Worm (Caenorhabditis elegans) whole organism, L3 larva: ENCODE measurements around the gene repo-1.
A peak's percentile ranks its signal among the peaks of the same experiment; 100 is the strongest.

Experiments used
- aly-2 ChIP-seq: fragments of 150-350 bp; optimal IDR thresholded peaks from 2 replicates; lab custom pipeline; 2014; ENCODE audit warnings: missing biosample characterization, missing genetic modification characterization
- ama-1 ChIP-seq: fragments of 150-350 bp; optimal IDR thresholded peaks from 2 replicates; lab custom pipeline; 2018
- ceh-28 ChIP-seq: fragments of 150-350 bp; optimal IDR thresholded peaks from 2 replicates; lab custom pipeline; 2014; ENCODE audit warnings: missing biosample characterization, missing genetic modification reagents, missing genetic modification characterization
- ceh-9 ChIP-seq: sonication (generic microtip); optimal IDR thresholded peaks from 2 replicates; lab custom pipeline; 2018; ENCODE audit warnings: missing biosample characterization, missing genetic modification characterization
- daf-12 ChIP-seq: fragments of 150-350 bp; optimal IDR thresholded peaks from 2 replicates; lab custom pipeline; 2014; ENCODE audit warnings: missing biosample characterization, missing genetic modification reagents, missing genetic modification characterization
- egl-27 ChIP-seq: sonication (generic microtip); optimal IDR thresholded peaks from 4 replicates; lab custom pipeline; 2017; ENCODE audit warnings: missing biosample characterization, missing genetic modification reagents, missing genetic modification characterization
- egl-5 ChIP-seq: fragments of 150-350 bp; optimal IDR thresholded peaks from 2 replicates; lab custom pipeline; 2017; ENCODE audit warnings: missing biosample characterization, missing genetic modification reagents, missing genetic modification characterization, inconsistent platforms
- elt-2 ChIP-seq: sonication (generic microtip); optimal IDR thresholded peaks from 2 replicates; lab custom pipeline; 2016; ENCODE audit warnings: missing genetic modification reagents, mild to moderate bottlenecking, missing genetic modification characterization, missing compliant biosample characterization
- fkh-10 ChIP-seq: sonication (generic microtip); optimal IDR thresholded peaks from 2 replicates; lab custom pipeline; 2017; ENCODE audit warnings: missing biosample characterization, missing genetic modification reagents, missing genetic modification characterization
- fos-1 ChIP-seq: fragments of 150-350 bp; optimal IDR thresholded peaks from 2 replicates; lab custom pipeline; 2014; ENCODE audit warnings: missing biosample characterization, missing genetic modification characterization
- hmg-11 ChIP-seq: sonication (generic microtip); optimal IDR thresholded peaks from 2 replicates; lab custom pipeline; 2016; ENCODE audit warnings: missing genetic modification characterization, missing compliant biosample characterization
- jun-1 ChIP-seq: fragments of 150-350 bp; optimal IDR thresholded peaks from 2 replicates; lab custom pipeline; 2014; ENCODE audit warnings: missing biosample characterization, missing genetic modification reagents, missing genetic modification characterization
- lin-15B ChIP-seq: fragments of 150-350 bp; optimal IDR thresholded peaks from 2 replicates; lab custom pipeline; 2014; ENCODE audit warnings: missing biosample characterization, missing genetic modification characterization
- lin-39 ChIP-seq: fragments of 150-350 bp; optimal IDR thresholded peaks from 2 replicates; lab custom pipeline; 2018; ENCODE audit warnings: missing biosample characterization, missing genetic modification reagents, missing genetic modification characterization
- mdl-1 ChIP-seq: fragments of 150-350 bp; optimal IDR thresholded peaks from 2 replicates; lab custom pipeline; 2014; ENCODE audit warnings: missing biosample characterization, missing genetic modification characterization
- nfya-1 ChIP-seq: sonication (generic microtip); optimal IDR thresholded peaks from 2 replicates; lab custom pipeline; 2017; ENCODE audit warnings: missing genetic modification characterization, mild to moderate bottlenecking, missing compliant biosample characterization, antibody characterized with exemption, moderate library complexity; ENCODE audit not compliant: insufficient read depth
- nhr-11 ChIP-seq: fragments of 150-350 bp; optimal IDR thresholded peaks from 2 replicates; lab custom pipeline; 2014; ENCODE audit warnings: missing biosample characterization, missing genetic modification characterization
- nhr-12 ChIP-seq: fragments of 150-350 bp; optimal IDR thresholded peaks from 2 replicates; lab custom pipeline; 2014; ENCODE audit warnings: missing biosample characterization, missing genetic modification characterization
- nhr-25 ChIP-seq: sonication (generic microtip); optimal IDR thresholded peaks from 2 replicates; lab custom pipeline; 2017; ENCODE audit warnings: missing biosample characterization, missing genetic modification characterization
- pha-4 ChIP-seq: fragments of 150-350 bp; optimal IDR thresholded peaks from 2 replicates; lab custom pipeline; 2014; ENCODE audit warnings: missing biosample characterization, missing genetic modification reagents, missing genetic modification characterization
- pqm-1 ChIP-seq: fragments of 150-350 bp; optimal IDR thresholded peaks from 2 replicates; lab custom pipeline; 2017; ENCODE audit warnings: missing biosample characterization, missing genetic modification characterization, inconsistent platforms
- sea-2 ChIP-seq: fragments of 150-350 bp; sonication (generic microtip); optimal IDR thresholded peaks from 4 replicates; lab custom pipeline; 2014; ENCODE audit warnings: missing biosample characterization, missing genetic modification reagents, missing genetic modification characterization
- skn-1 ChIP-seq: fragments of 150-350 bp; optimal IDR thresholded peaks from 2 replicates; lab custom pipeline; 2014; ENCODE audit warnings: missing biosample characterization, missing genetic modification characterization
- snpc-4 ChIP-seq: fragments of 150-350 bp; optimal IDR thresholded peaks from 2 replicates; lab custom pipeline; 2014; ENCODE audit warnings: missing biosample characterization, missing genetic modification characterization
- unc-62 ChIP-seq: fragments of 150-350 bp; sonication (generic microtip); optimal IDR thresholded peaks from 4 replicates; lab custom pipeline; 2014; ENCODE audit warnings: missing biosample characterization, missing genetic modification reagents, missing genetic modification characterization
- zag-1 ChIP-seq: fragments of 150-350 bp; optimal IDR thresholded peaks from 2 replicates; lab custom pipeline; 2014; ENCODE audit warnings: missing biosample characterization, missing genetic modification characterization
- ztf-4 ChIP-seq: fragments of 150-350 bp; optimal IDR thresholded peaks from 2 replicates; lab custom pipeline; 2014; ENCODE audit warnings: missing biosample characterization, missing genetic modification characterization

repo-1 gene

DNA sequence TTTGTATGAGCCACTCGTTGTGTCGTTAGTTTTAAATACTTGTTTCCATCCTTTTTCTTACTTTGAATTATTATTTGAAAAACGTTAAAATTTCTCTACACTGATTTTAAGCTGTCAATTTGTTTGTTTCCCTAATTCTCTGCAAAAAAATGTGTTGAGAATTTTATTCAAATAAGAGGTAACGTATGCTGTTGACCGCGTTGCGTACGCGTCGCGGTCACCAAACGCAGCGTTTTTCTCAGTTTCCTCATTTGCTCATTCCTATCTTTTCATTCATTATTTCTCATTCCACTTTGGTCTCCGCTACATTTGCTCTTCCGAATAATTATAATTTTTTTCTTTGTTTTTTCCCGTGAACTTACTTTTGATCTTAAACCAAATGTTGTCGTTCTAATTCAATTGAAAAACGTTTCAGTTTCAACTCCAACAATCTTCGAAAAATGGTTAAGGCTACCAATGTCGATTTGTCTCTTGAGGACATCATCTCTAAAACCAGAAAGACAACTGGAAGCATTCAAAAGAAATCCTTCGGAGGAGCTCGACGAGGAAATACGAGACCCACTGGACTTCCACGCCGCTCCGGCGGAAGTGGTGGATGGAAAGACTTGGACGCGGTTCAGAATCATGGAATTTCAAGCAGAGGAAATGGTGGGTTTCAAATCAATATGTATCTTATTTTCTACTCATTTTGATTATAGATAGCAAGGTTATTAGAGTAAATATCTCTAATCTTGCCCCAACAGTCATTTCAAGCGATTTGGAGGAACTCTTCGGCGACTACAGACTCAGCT is 38.8 kb downstream of the repo-1 start, which contains the start of gene aly-3:
aly-3 (plus strand) TSS at position 409 of the 791 bp plus-strand sequence.
- TF ChIP-seq lin-39 (tag; lab: Kevin White, UChicago) = peak; percentile 9
- TF ChIP-seq lin-15B (tag; lab: Kevin White, UChicago) = peak; percentile 13
- no peak for TF ChIP-seq zag-1 (tag; lab: Kevin White, UChicago)
- TF ChIP-seq ama-1 (lab: Kevin White, UChicago) = peak; percentile 15
- no peak for TF ChIP-seq aly-2 (tag; lab: Kevin White, UChicago)
- TF ChIP-seq ceh-9 (tag; lab: Kevin White, UChicago) = no peak
- peak; percentile 4 for TF ChIP-seq elt-2 (tag; lab: Kevin White, UChicago)
- no peak for TF ChIP-seq fos-1 (tag; lab: Kevin White, UChicago)
- TF ChIP-seq nfya-1 (tag; lab: Kevin White, UChicago) = peak; percentile 63
- TF ChIP-seq egl-5 = no peak
- TF ChIP-seq hmg-11 = peak; percentile 34
- peak; percentile 59 for TF ChIP-seq pha-4
- no peak for TF ChIP-seq mdl-1

DNA sequence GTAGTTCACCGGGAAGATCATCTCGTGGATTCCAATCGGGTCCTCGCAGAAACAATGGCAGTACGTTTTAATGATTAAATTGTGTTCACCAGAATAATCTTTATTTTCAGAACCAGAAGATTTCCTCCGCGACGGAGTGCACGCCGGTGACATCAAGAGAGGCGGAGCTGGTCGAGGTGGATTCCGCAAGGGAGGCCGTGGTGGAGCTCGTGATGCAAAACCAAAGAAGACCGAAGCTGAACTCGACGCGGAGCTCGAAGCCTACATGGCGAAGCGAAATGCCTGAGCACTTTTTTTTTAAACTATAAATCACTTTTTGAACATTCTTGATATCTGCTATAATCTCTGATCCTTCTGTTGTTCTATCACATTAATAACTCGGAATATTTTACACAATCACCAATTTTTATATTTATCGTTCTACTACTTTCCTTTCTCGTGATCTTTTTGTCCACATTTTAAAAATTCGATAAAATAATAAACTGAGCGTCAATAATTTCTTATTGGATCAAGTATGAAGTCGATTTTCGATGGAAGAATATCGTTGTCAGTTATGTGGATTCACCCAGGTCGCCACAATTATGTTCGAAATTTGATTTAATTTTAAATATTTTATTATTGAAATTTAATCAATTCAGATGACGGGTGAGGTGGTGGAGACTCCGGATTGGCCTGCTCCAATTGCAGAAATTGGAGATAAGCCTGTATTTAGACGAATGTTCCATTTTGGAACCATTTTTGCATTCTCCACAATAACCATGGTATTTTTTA is 40.2 kb downstream of the repo-1 start, which contains the start of gene dhhc-6:
dhhc-6 (plus strand) TSS at position 639 of the 771 bp plus-strand sequence.
- TF ChIP-seq skn-1 (tag; lab: Kevin White, UChicago) (no peak), lin-15B (tag; lab: Kevin White, UChicago) (no peak), pha-4 (no peak), sea-2 (GFP tag; lab: Kevin White, UChicago) (no peak), egl-27 (tag; lab: Kevin White, UChicago) (no peak), nfya-1 (tag; lab: Kevin White, UChicago) (no peak), nhr-12 (tag; lab: Kevin White, UChicago) (no peak)

DNA sequence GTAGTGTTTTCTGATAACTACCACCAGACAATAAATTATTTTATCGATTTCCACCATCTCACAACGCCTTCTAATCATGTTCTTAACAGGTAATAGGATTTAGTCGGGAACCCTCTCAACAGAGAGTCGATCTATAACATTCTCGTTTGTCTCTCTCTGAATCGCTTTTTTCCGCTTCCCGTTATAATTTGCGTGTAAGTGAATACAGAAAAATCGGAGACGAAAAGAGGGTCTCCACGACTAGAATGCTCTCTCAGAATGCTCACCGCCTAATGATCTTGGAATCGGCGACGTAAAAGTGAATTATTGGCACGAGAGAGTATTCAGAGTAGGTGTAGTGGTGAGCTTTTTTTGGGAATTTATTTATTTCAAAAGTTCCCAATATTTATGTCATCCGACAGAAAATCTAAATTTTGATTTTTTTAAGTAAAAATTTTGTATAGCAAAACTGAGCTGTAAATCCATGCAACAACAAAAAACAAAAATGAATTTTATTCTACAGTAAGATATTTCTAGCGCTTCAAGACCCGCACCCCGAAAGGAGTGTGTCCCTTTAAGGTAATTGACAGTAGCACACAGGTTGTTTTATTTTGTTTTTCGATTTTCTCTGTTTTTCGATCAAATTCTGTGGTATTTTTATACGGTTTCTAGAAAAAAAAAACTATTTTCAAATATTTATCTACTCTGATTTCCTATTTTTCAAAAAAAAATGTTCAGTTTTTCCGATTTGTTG is 42.6 kb downstream of the repo-1 start:
- TF ChIP-seq ceh-28 (no peak), fkh-10 (GFP tag; lab: Kevin White, UChicago) (peak; percentile 20), egl-27 (tag; lab: Kevin White, UChicago) (no peak), lin-39 (tag; lab: Kevin White, UChicago) (peak; percentile 29), aly-2 (tag; lab: Kevin White, UChicago) (no peak), snpc-4 (tag; lab: Kevin White, UChicago) (no peak)

DNA sequence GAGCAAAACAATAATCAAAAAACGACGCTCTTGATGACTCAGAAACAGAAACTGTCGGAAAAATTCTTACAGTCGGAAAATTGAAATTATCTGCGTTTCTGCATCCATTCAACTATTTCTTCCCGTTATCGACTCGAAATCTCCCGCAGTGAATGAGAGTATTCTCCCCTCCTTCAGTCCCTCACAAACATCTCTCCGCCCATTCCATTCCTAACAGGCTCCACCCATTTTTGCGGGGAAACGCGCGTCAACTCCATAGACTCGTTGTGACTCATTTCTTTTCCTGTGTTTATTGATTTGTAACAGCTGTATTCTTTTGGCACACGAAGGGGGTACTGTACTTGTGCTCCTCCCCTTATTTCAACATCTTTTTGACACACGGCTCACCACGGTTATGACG is 43.6 kb downstream of the repo-1 start:
- TF ChIP-seq ama-1 (lab: Kevin White, UChicago) (no peak), nhr-11 (tag; lab: Kevin White, UChicago) (no peak), nfya-1 (tag; lab: Kevin White, UChicago) (peak; percentile 42), ztf-4 (tag; lab: Kevin White, UChicago) (no peak), daf-12 (no peak), nhr-25 (tag; lab: Kevin White, UChicago) (peak; percentile 27), jun-1 (tag; lab: Kevin White, UChicago) (no peak), pha-4 (peak; percentile 13)

DNA sequence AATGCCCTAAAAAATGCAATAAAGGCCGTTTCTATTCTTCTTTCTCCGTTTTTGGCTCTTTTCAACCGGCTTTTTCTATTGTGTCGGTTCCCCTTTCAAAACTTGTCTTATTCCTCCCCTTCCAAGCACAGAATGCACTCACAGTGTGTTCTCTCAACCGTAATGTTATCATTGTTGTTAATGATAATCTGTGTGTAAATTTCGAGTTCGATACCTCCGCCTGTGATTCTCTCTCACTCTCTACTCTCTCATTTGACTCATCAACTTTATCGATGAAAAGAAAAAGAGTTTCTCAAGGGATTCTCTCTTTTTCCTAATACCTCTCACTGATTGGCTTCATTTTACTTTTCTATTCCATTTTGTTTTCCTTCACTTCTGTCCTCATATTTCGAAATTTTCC is 44.4 kb downstream of the repo-1 start:
- peak; percentile 47 for TF ChIP-seq elt-2 (tag; lab: Kevin White, UChicago)
- peak; percentile 28 for TF ChIP-seq pqm-1
- TF ChIP-seq pha-4 = peak; percentile 23
- TF ChIP-seq snpc-4 (tag; lab: Kevin White, UChicago) = peak; percentile 7
- no peak for TF ChIP-seq unc-62 (GFP tag; lab: Kevin White, UChicago)
- peak; percentile 28 for TF ChIP-seq nfya-1 (tag; lab: Kevin White, UChicago)
- no peak for TF ChIP-seq lin-15B (tag; lab: Kevin White, UChicago)
